Worm (Caenorhabditis elegans) whole organism, L1 larva: ENCODE results near the gene C03B8.3.
A peak's percentile ranks its signal among the peaks of the same experiment; 100 is the strongest.

Source experiments
- C04F5.9 ChIP-seq: sonication (generic microtip); optimal IDR thresholded peaks from 2 replicates; lab custom pipeline; 2016; ENCODE audit warnings: missing genetic modification characterization, missing compliant biosample characterization
- C16A3.4 ChIP-seq: fragments of 150-350 bp; optimal IDR thresholded peaks from 2 replicates; lab custom pipeline; 2014; ENCODE audit warnings: missing biosample characterization, missing genetic modification characterization
- C34B4.2 ChIP-seq: sonication (generic microtip); optimal IDR thresholded peaks from 2 replicates; lab custom pipeline; 2017; ENCODE audit warnings: mild to moderate bottlenecking, missing genetic modification characterization, missing compliant biosample characterization
- Y116A8C.19 ChIP-seq: sonication (generic microtip); optimal IDR thresholded peaks from 2 replicates; lab custom pipeline; 2016; ENCODE audit warnings: missing compliant biosample characterization, missing genetic modification characterization, borderline replicate concordance
- aha-1 ChIP-seq: fragments of 150-350 bp; optimal IDR thresholded peaks from 2 replicates; lab custom pipeline; 2014; ENCODE audit warnings: missing biosample characterization, missing genetic modification characterization
- alr-1 ChIP-seq: fragments of 200-800 bp; sonication (Bioruptor generic); optimal IDR thresholded peaks from 2 replicates; lab custom pipeline; 2018; ENCODE audit warnings: borderline replicate concordance, mild to moderate bottlenecking, missing genetic modification characterization, missing compliant biosample characterization
- aly-2 ChIP-seq: fragments of 150-350 bp; optimal IDR thresholded peaks from 2 replicates; lab custom pipeline; 2014; ENCODE audit warnings: missing biosample characterization, missing genetic modification characterization
- blmp-1 ChIP-seq: fragments of 150-350 bp; optimal IDR thresholded peaks from 2 replicates; lab custom pipeline; 2014; ENCODE audit warnings: missing biosample characterization, missing genetic modification characterization
- ceh-63 ChIP-seq: fragments of 200-800 bp; sonication (Bioruptor generic); optimal IDR thresholded peaks from 2 replicates; lab custom pipeline; 2018; ENCODE audit warnings: mild to moderate bottlenecking, missing genetic modification characterization, missing compliant biosample characterization
- ceh-8 ChIP-seq: fragments of 200-800 bp; sonication (Bioruptor generic); optimal IDR thresholded peaks from 2 replicates; lab custom pipeline; 2018; ENCODE audit warnings: mild to moderate bottlenecking, missing genetic modification characterization, moderate library complexity, missing compliant biosample characterization
- ceh-88 ChIP-seq: fragments of 200-800 bp; sonication (Bioruptor generic); IDR thresholded peaks from 2 replicates; pipeline ENCODE4 v1.3.6; 2022; ENCODE audit warnings: missing genetic modification characterization, missing compliant biosample characterization
- dpl-1 ChIP-seq, 3 experiments: fragments of 150-350 bp in 2 of 3; sonication (generic microtip) in 1 of 3; optimal IDR thresholded peaks; 2 replicates each; lab custom pipeline; 2014 to 2017; ENCODE audit warnings: missing biosample characterization in 3 of 3, missing genetic modification characterization in 3 of 3, missing genetic modification reagents in 3 of 3
- efl-1 ChIP-seq, 4 experiments: fragments of 150-350 bp; optimal IDR thresholded peaks in 3 of 4; peaks in 1 of 4; 1 replicate in 1 of 4; 2 replicates in 3 of 4; lab custom pipeline; 2014; ENCODE audit warnings: missing biosample characterization in 2 of 4, missing genetic modification characterization in 2 of 4, missing genetic modification reagents in 2 of 4
- egl-27 ChIP-seq, 2 experiments: fragments of 150-350 bp in 1 of 2; sonication (generic microtip); optimal IDR thresholded peaks; 3 replicates each; lab custom pipeline; 2017 to 2018; ENCODE audit warnings: missing biosample characterization in 2 of 2, missing genetic modification characterization in 2 of 2, missing genetic modification reagents in 2 of 2
- elt-3 ChIP-seq, 6 experiments: fragments of 150-350 bp in 1 of 6; sonication (generic microtip); optimal IDR thresholded peaks; 2 replicates each; lab custom pipeline; 2017 to 2018; ENCODE audit warnings: missing biosample characterization in 6 of 6, missing genetic modification characterization in 6 of 6, inconsistent platforms in 1 of 6
- ets-5 ChIP-seq: fragments of 200-800 bp; sonication (Bioruptor generic); IDR thresholded peaks from 2 replicates; pipeline ENCODE4 v1.3.6; 2022; ENCODE audit warnings: missing genetic modification characterization, missing compliant biosample characterization
- fkh-10 ChIP-seq: sonication (generic microtip); optimal IDR thresholded peaks from 2 replicates; lab custom pipeline; 2017; ENCODE audit warnings: missing biosample characterization, missing genetic modification reagents, missing genetic modification characterization
- fkh-4 ChIP-seq: sonication (generic microtip); optimal IDR thresholded peaks from 2 replicates; lab custom pipeline; 2016; ENCODE audit warnings: missing compliant biosample characterization, missing genetic modification characterization, borderline replicate concordance
- fkh-8 ChIP-seq: sonication (generic microtip); optimal IDR thresholded peaks from 2 replicates; lab custom pipeline; 2016; ENCODE audit warnings: mild to moderate bottlenecking, missing genetic modification characterization, missing compliant biosample characterization
- grh-1 ChIP-seq: fragments of 200-800 bp; sonication (Bioruptor generic); IDR thresholded peaks from 2 replicates; pipeline ENCODE4 v1.3.6; 2022; ENCODE audit warnings: missing genetic modification reagents, missing genetic modification characterization, missing compliant biosample characterization
- hlh-17 ChIP-seq: fragments of 200-800 bp; sonication (Bioruptor generic); optimal IDR thresholded peaks from 2 replicates; lab custom pipeline; 2018; ENCODE audit warnings: missing genetic modification characterization, mild to moderate bottlenecking, missing compliant biosample characterization, moderate library complexity, borderline replicate concordance
- hlh-4 ChIP-seq: sonication (generic microtip); optimal IDR thresholded peaks from 2 replicates; lab custom pipeline; 2016; ENCODE audit warnings: mild to moderate bottlenecking, missing genetic modification characterization, missing compliant biosample characterization
- hpl-2 ChIP-seq: fragments of 150-350 bp; optimal IDR thresholded peaks from 2 replicates; lab custom pipeline; 2014; ENCODE audit warnings: missing biosample characterization, missing genetic modification reagents, missing genetic modification characterization
- irx-1 ChIP-seq: sonication (generic microtip); optimal IDR thresholded peaks from 2 replicates; lab custom pipeline; 2016; ENCODE audit warnings: missing genetic modification characterization, missing compliant biosample characterization
- jun-1 ChIP-seq: fragments of 150-350 bp; optimal IDR thresholded peaks from 2 replicates; lab custom pipeline; 2014; ENCODE audit warnings: missing biosample characterization, missing genetic modification reagents, missing genetic modification characterization
- lin-14 ChIP-seq: fragments of 200-800 bp; sonication (Bioruptor generic); optimal IDR thresholded peaks from 2 replicates; lab custom pipeline; 2018; ENCODE audit warnings: mild to moderate bottlenecking, missing genetic modification characterization, moderate library complexity, missing compliant biosample characterization
- lin-35 ChIP-seq, 2 experiments: fragments of 150-350 bp; optimal IDR thresholded peaks; 2 replicates each; lab custom pipeline; 2014; ENCODE audit warnings: missing biosample characterization in 2 of 2, missing genetic modification characterization in 2 of 2, missing genetic modification reagents in 2 of 2
- lir-3 ChIP-seq: sonication (generic microtip); optimal IDR thresholded peaks from 2 replicates; lab custom pipeline; 2016; ENCODE audit warnings: mild to moderate bottlenecking, missing genetic modification characterization, moderate library complexity, missing compliant biosample characterization; ENCODE audit not compliant: poor library complexity
- lsy-2 ChIP-seq, 2 experiments: fragments of 150-350 bp; optimal IDR thresholded peaks; 2 replicates each; lab custom pipeline; 2014; ENCODE audit warnings: missing biosample characterization in 2 of 2, missing genetic modification characterization in 2 of 2
- mab-9 ChIP-seq: fragments of 200-800 bp; sonication (Bioruptor generic); IDR thresholded peaks from 2 replicates; pipeline ENCODE4 v1.3.6; 2022; ENCODE audit warnings: missing genetic modification reagents, missing genetic modification characterization, missing compliant biosample characterization
- mef-2 ChIP-seq: fragments of 150-350 bp; optimal IDR thresholded peaks from 2 replicates; lab custom pipeline; 2014; ENCODE audit warnings: missing biosample characterization, missing genetic modification characterization
- mep-1 ChIP-seq: fragments of 150-350 bp; optimal IDR thresholded peaks from 2 replicates; lab custom pipeline; 2014; ENCODE audit warnings: missing biosample characterization, missing genetic modification characterization
- nhr-12 ChIP-seq: sonication (generic microtip); optimal IDR thresholded peaks from 2 replicates; lab custom pipeline; 2017; ENCODE audit warnings: missing biosample characterization, missing genetic modification characterization
- nhr-19 ChIP-seq: fragments of 200-800 bp; sonication (Bioruptor generic); conservative IDR thresholded peaks from 2 replicates; pipeline ENCODE4 v1.3.6; 2022; ENCODE audit warnings: missing genetic modification characterization, missing compliant biosample characterization
- nhr-71 ChIP-seq: sonication (generic microtip); optimal IDR thresholded peaks from 2 replicates; lab custom pipeline; 2016; ENCODE audit warnings: mild to moderate bottlenecking, missing genetic modification characterization, moderate library complexity, missing compliant biosample characterization
- nhr-77 ChIP-seq: fragments of 150-350 bp; optimal IDR thresholded peaks from 2 replicates; lab custom pipeline; 2014; ENCODE audit warnings: missing biosample characterization, missing genetic modification characterization
- pag-3 ChIP-seq: sonication (generic microtip); optimal IDR thresholded peaks from 2 replicates; lab custom pipeline; 2017; ENCODE audit warnings: missing genetic modification characterization, mild to moderate bottlenecking, missing compliant biosample characterization, antibody characterized with exemption, borderline replicate concordance; ENCODE audit not compliant: insufficient read depth
- pax-3 ChIP-seq: fragments of 200-800 bp; sonication (Bioruptor generic); optimal IDR thresholded peaks from 2 replicates; lab custom pipeline; 2018; ENCODE audit warnings: mild to moderate bottlenecking, missing genetic modification characterization, moderate library complexity, missing compliant biosample characterization
- rnt-1 ChIP-seq: sonication (generic microtip); optimal IDR thresholded peaks from 2 replicates; lab custom pipeline; 2016; ENCODE audit warnings: mild to moderate bottlenecking, missing genetic modification characterization, moderate library complexity, missing compliant biosample characterization
- snu-23 ChIP-seq: sonication (generic microtip); optimal IDR thresholded peaks from 2 replicates; lab custom pipeline; 2016; ENCODE audit warnings: missing genetic modification characterization, missing compliant biosample characterization
- tbx-2 ChIP-seq: sonication (generic microtip); optimal IDR thresholded peaks from 2 replicates; lab custom pipeline; 2016; ENCODE audit warnings: missing genetic modification characterization, missing compliant biosample characterization
- tlp-1 ChIP-seq: fragments of 150-350 bp; optimal IDR thresholded peaks from 2 replicates; lab custom pipeline; 2014; ENCODE audit warnings: missing biosample characterization, missing genetic modification characterization
- unc-130 ChIP-seq: fragments of 150-350 bp; optimal IDR thresholded peaks from 2 replicates; lab custom pipeline; 2017; ENCODE audit warnings: missing biosample characterization, missing genetic modification characterization, inconsistent platforms
- unc-30 ChIP-seq: sonication (generic microtip); optimal IDR thresholded peaks from 2 replicates; lab custom pipeline; 2017; ENCODE audit warnings: missing biosample characterization, missing genetic modification characterization
- unc-86 ChIP-seq: sonication (generic microtip); optimal IDR thresholded peaks from 2 replicates; lab custom pipeline; 2016; ENCODE audit warnings: missing genetic modification characterization, missing compliant biosample characterization
- unc-98 ChIP-seq: fragments of 200-800 bp; sonication (Bioruptor generic); IDR thresholded peaks from 2 replicates; pipeline ENCODE4 v1.3.6; 2022; ENCODE audit warnings: missing genetic modification characterization, missing compliant biosample characterization
- zag-1 ChIP-seq: fragments of 150-350 bp; optimal IDR thresholded peaks from 2 replicates; lab custom pipeline; 2014; ENCODE audit warnings: missing biosample characterization, missing genetic modification characterization
- zip-4 ChIP-seq: fragments of 200-800 bp; sonication (Bioruptor generic); optimal IDR thresholded peaks from 2 replicates; lab custom pipeline; 2018; ENCODE audit warnings: mild to moderate bottlenecking, missing genetic modification characterization, moderate library complexity, missing compliant biosample characterization
- ztf-11 ChIP-seq, 2 experiments: sonication (generic microtip); optimal IDR thresholded peaks; 2 replicates each; lab custom pipeline; 2016 to 2017; ENCODE audit warnings: missing genetic modification characterization in 2 of 2, missing biosample characterization in 1 of 2, missing compliant biosample characterization in 1 of 2
- ztf-4 ChIP-seq: fragments of 150-350 bp; optimal IDR thresholded peaks from 2 replicates; lab custom pipeline; 2014; ENCODE audit warnings: missing biosample characterization, missing genetic modification characterization

C03B8.3 gene

ce11 chrIII:7710066-7710465, 2.0 kb upstream of the C03B8.3 start (continued):
- peak; percentile 56 for TF ChIP-seq unc-86 (tag; lab: Kevin White, UChicago)
- peak; percentile 77 for TF ChIP-seq fkh-8 (tag; lab: Kevin White, UChicago)
- no peak for TF ChIP-seq fkh-10 (GFP tag; lab: Kevin White, UChicago)
- TF ChIP-seq ztf-4: peak; percentile 66
- TF ChIP-seq C16A3.4 (tag; lab: Kevin White, UChicago): peak; percentile 77
- TF ChIP-seq tlp-1: no peak
- no peak for TF ChIP-seq ets-5
- peak; percentile 78 for TF ChIP-seq lir-3 (tag; lab: Kevin White, UChicago)
- peak; percentile 82 for TF ChIP-seq rnt-1 (tag; lab: Kevin White, UChicago)
- TF ChIP-seq elt-3 (tag; optimal IDR thresholded peaks at IDR 0.05; lab: Kevin White, UChicago): peak in 1 of 6 experiments; percentile 9
- TF ChIP-seq C34B4.2 (tag; lab: Kevin White, UChicago): no peak
- peak; percentile 89 for TF ChIP-seq nhr-71
- no peak for TF ChIP-seq fkh-4
- TF ChIP-seq hlh-17 (GFP tag; lab: Kevin White, UChicago): no peak
- peak; percentile 51; the same call in 1 of the 2 replicates for TF ChIP-seq mab-9 (GFP tag; lab: Robert Waterston, UW)
- TF ChIP-seq C04F5.9 (tag; lab: Kevin White, UChicago): no peak
- TF ChIP-seq irx-1 (tag; lab: Kevin White, UChicago): peak; percentile 6
- no peak for TF ChIP-seq hlh-4 (tag; lab: Kevin White, UChicago)
- TF ChIP-seq egl-27 (tag; optimal IDR thresholded peaks at IDR 0.05; lab: Kevin White, UChicago): no peak
- peak; percentile 44 for TF ChIP-seq mef-2 (tag; lab: Kevin White, UChicago)
- peak; percentile 67 for TF ChIP-seq tbx-2 (tag; lab: Kevin White, UChicago)
- peak; percentile 54 for TF ChIP-seq jun-1 (tag; lab: Kevin White, UChicago)
- TF ChIP-seq zag-1: no peak
- peak in 1 of 2 experiments; percentile 43 for TF ChIP-seq ztf-11 (tag; optimal IDR thresholded peaks at IDR 0.05; lab: Kevin White, UChicago)
- no peak for TF ChIP-seq nhr-12 (tag; lab: Kevin White, UChicago)
- TF ChIP-seq nhr-77 (tag; lab: Kevin White, UChicago): peak; percentile 65
- peak; percentile 82 to 95 for TF ChIP-seq efl-1 (optimal IDR thresholded peaks at IDR 0.05; lab: Kevin White, UChicago)
- TF ChIP-seq efl-1 (GFP tag; optimal IDR thresholded peaks at IDR 0.05 in 1 of 2; lab: Kevin White, UChicago): peak; percentile 64 to 97
- peak; percentile 73 to 91 for TF ChIP-seq lin-35 (GFP tag; optimal IDR thresholded peaks at IDR 0.05; lab: Kevin White, UChicago)
- no peak for TF ChIP-seq alr-1 (tag; lab: Kevin White, UChicago)
- peak; percentile 67 for TF ChIP-seq nhr-19 (GFP tag; lab: Robert Waterston, UW)
- TF ChIP-seq aha-1: no peak
- TF ChIP-seq hpl-2 (GFP tag; lab: Kevin White, UChicago): peak; percentile 80
- peak; percentile 92 for TF ChIP-seq mep-1 (tag; lab: Kevin White, UChicago)
- peak; percentile 52; the same call in 1 of the 2 replicates for TF ChIP-seq ceh-88 (GFP tag; lab: Robert Waterston, UW)
- TF ChIP-seq unc-130 (tag; lab: Kevin White, UChicago): peak; percentile 49
- no peak for TF ChIP-seq unc-30
- peak; percentile 44 for TF ChIP-seq grh-1 (GFP tag; lab: Robert Waterston, UW)
- peak; percentile 82 to 86 for TF ChIP-seq lsy-2 (tag; optimal IDR thresholded peaks at IDR 0.05; lab: Kevin White, UChicago)
- peak; percentile 88 for TF ChIP-seq blmp-1 (tag; lab: Kevin White, UChicago)
- peak; percentile 54 for TF ChIP-seq aly-2 (tag; lab: Kevin White, UChicago)
- peak; percentile 83 for TF ChIP-seq snu-23 (GFP tag; lab: Kevin White, UChicago)
- no peak for TF ChIP-seq ceh-8
- TF ChIP-seq, all 84 proteins: peak for 47

DNA sequence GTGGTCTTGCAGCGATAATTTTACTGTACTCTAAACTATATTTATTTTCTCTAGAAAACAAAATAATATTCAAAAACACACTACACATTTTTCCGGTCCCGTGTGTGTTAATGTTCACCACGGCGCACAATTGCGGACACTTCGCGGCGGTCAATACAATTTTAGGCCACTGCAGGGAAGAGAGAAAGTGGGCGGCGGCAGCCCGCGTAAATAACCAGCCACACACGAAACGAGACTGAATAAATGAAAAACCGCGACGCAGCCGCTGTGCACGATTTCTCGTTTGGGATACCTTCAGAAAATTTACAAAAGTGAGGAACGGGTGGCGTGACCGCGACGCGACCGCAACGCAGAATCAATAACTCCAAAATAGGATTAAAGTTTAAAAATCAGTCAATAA, 1.2 kb upstream of the C03B8.3 start:
- TF ChIP-seq unc-98 (GFP tag; lab: Robert Waterston, UW) (no peak), dpl-1 (GFP tag; optimal IDR thresholded peaks at IDR 0.05; lab: Kevin White, UChicago) (peak in 2 of 3 experiments; percentile 26 to 59), ztf-4 (no peak), fkh-8 (tag; lab: Kevin White, UChicago) (peak; percentile 44), elt-3 (tag; optimal IDR thresholded peaks at IDR 0.05; lab: Kevin White, UChicago) (no peak), Y116A8C.19 (tag; lab: Kevin White, UChicago) (no peak), pax-3 (tag; lab: Kevin White, UChicago) (no peak), aha-1 (no peak), pag-3 (tag; lab: Kevin White, UChicago) (no peak), unc-30 (no peak), aly-2 (tag; lab: Kevin White, UChicago) (no peak), tbx-2 (tag; lab: Kevin White, UChicago) (peak; percentile 16), C16A3.4 (tag; lab: Kevin White, UChicago) (peak; percentile 43), zip-4 (GFP tag; lab: Kevin White, UChicago) (no peak), ceh-63 (GFP tag; lab: Kevin White, UChicago) (no peak), lin-14 (GFP tag; lab: Kevin White, UChicago) (peak; percentile 75), snu-23 (GFP tag; lab: Kevin White, UChicago) (peak; percentile 57)
